Fruit fly (Drosophila melanogaster): ENCODE results near the gene Rbp6.

Gene Rbp6

dm6 chr3L:17211568-17211967, 26.4 kb downstream of the Rbp6 start:
- no peak for TF ChIP-seq HLH106 (tag; optimal IDR thresholded peaks at IDR 0.05)
- TF ChIP-seq Sp1 (GFP tag; optimal IDR thresholded peaks at IDR 0.05) = no peak
- TF ChIP-seq psq (GFP tag; optimal IDR thresholded peaks at IDR 0.05) = no peak
- TF ChIP-seq Hr83 (GFP tag; optimal IDR thresholded peaks at IDR 0.05; ENCODE audit: poor library complexity, severe bottlenecking) = no peak
- no peak for TF ChIP-seq Jra (GFP tag; optimal IDR thresholded peaks at IDR 0.05)
- no peak for TF ChIP-seq CG9705 (GFP tag; optimal IDR thresholded peaks at IDR 0.05)
- no peak for TF ChIP-seq lola (GFP tag; optimal IDR thresholded peaks at IDR 0.05)
- no peak for TF ChIP-seq Dif (GFP tag; optimal IDR thresholded peaks at IDR 0.05; ENCODE audit: partially characterized antibody)
- TF ChIP-seq Dfd (GFP tag; optimal IDR thresholded peaks at IDR 0.05) = no peak
- no peak for TF ChIP-seq Abd-B (GFP tag; optimal IDR thresholded peaks at IDR 0.05)
- no peak for TF ChIP-seq Rel (GFP tag; optimal IDR thresholded peaks at IDR 0.05)
- no peak for TF ChIP-seq Rel (tag; optimal IDR thresholded peaks at IDR 0.05)

- no peak for TF ChIP-seq Myc (optimal IDR thresholded peaks at IDR 0.05)
- TF ChIP-seq Sp1 (GFP tag; optimal IDR thresholded peaks at IDR 0.05) = no peak
- TF ChIP-seq Abd-B (GFP tag; optimal IDR thresholded peaks at IDR 0.05) = no peak
- TF ChIP-seq GATAd (GFP tag; optimal IDR thresholded peaks at IDR 0.05) = no peak
- no peak for TF ChIP-seq ey (GFP tag; optimal IDR thresholded peaks at IDR 0.05)
- no peak for TF ChIP-seq foxo (GFP tag; optimal IDR thresholded peaks at IDR 0.05)
- no peak for TF ChIP-seq woc (GFP tag; optimal IDR thresholded peaks at IDR 0.05)
These were observed 28.6 kb downstream of the Rbp6 start for dm6 chr3L:17209402-17209801.

- TF ChIP-seq tai (GFP tag; optimal IDR thresholded peaks at IDR 0.05) (no peak), dmrt93B (GFP tag; optimal IDR thresholded peaks at IDR 0.05) (no peak), Rel (GFP tag; optimal IDR thresholded peaks at IDR 0.05) (no peak), Rel (tag; optimal IDR thresholded peaks at IDR 0.05) (no peak), N (GFP tag; optimal IDR thresholded peaks at IDR 0.05) (no peak), Dif (GFP tag; optimal IDR thresholded peaks at IDR 0.05; ENCODE audit: partially characterized antibody) (no peak), dsf (GFP tag; optimal IDR thresholded peaks at IDR 0.05; ENCODE audit: borderline replicate concordance) (no peak), ey (GFP tag; optimal IDR thresholded peaks at IDR 0.05) (no peak), brk (GFP tag; optimal IDR thresholded peaks at IDR 0.05) (no peak), Sp1 (GFP tag; optimal IDR thresholded peaks at IDR 0.05) (no peak), pan (optimal IDR thresholded peaks at IDR 0.05) (no peak), Vsx2 (GFP tag; optimal IDR thresholded peaks at IDR 0.05; ENCODE audit: partially characterized antibody) (no peak), usp (GFP tag; optimal IDR thresholded peaks at IDR 0.05) (no peak), HLH106 (tag; optimal IDR thresholded peaks at IDR 0.05) (no peak), sage (GFP tag; optimal IDR thresholded peaks at IDR 0.05) (no peak), Hr78 (GFP tag; optimal IDR thresholded peaks at IDR 0.05) (no peak)
These were observed 29.4 kb downstream of the Rbp6 start for dm6 chr3L:17208601-17209000.

- no peak for TF ChIP-seq Dfd (GFP tag; optimal IDR thresholded peaks at IDR 0.05)
- TF ChIP-seq dmrt93B (GFP tag; optimal IDR thresholded peaks at IDR 0.05) = no peak
- no peak for TF ChIP-seq pan (optimal IDR thresholded peaks at IDR 0.05)
- no peak for TF ChIP-seq Sp1 (GFP tag; optimal IDR thresholded peaks at IDR 0.05)
- TF ChIP-seq tai (GFP tag; optimal IDR thresholded peaks at IDR 0.05) = no peak
- no peak for TF ChIP-seq Abd-B (GFP tag; optimal IDR thresholded peaks at IDR 0.05)
- TF ChIP-seq lola (GFP tag; optimal IDR thresholded peaks at IDR 0.05) = no peak
- TF ChIP-seq Hr78 (GFP tag; optimal IDR thresholded peaks at IDR 0.05) = no peak
These were observed 68.1 kb downstream of the Rbp6 start for dm6 chr3L:17169913-17170312.

dm6 chr3L:17153478-17153877, 84.5 kb downstream of the Rbp6 start:
- no peak for TF ChIP-seq CrebA (GFP tag; optimal IDR thresholded peaks at IDR 0.05; ENCODE audit: borderline replicate concordance)
- no peak for TF ChIP-seq Abd-B (GFP tag; optimal IDR thresholded peaks at IDR 0.05)
- no peak for TF ChIP-seq Myc (optimal IDR thresholded peaks at IDR 0.05)
- no peak for TF ChIP-seq tai (GFP tag; optimal IDR thresholded peaks at IDR 0.05)
- no peak for TF ChIP-seq jim (GFP tag; optimal IDR thresholded peaks at IDR 0.05)
- no peak for TF ChIP-seq CG32264 (GFP tag; optimal IDR thresholded peaks at IDR 0.05)
- no peak for TF ChIP-seq dmrt93B (GFP tag; optimal IDR thresholded peaks at IDR 0.05)
- no peak for TF ChIP-seq pan (optimal IDR thresholded peaks at IDR 0.05)

dm6 chr3L:17149858-17150516, 88.0 kb downstream of the Rbp6 start:
- TF ChIP-seq sv (GFP tag; optimal IDR thresholded peaks at IDR 0.05) (no peak), CG32264 (GFP tag; optimal IDR thresholded peaks at IDR 0.05) (no peak), GATAd (GFP tag; optimal IDR thresholded peaks at IDR 0.05) (no peak), brk (GFP tag; optimal IDR thresholded peaks at IDR 0.05) (no peak), CG9705 (GFP tag; optimal IDR thresholded peaks at IDR 0.05) (no peak)
